Fruit fly (Drosophila melanogaster) whole organism, pupa: Measurements from ENCODE around the gene Pfdn5.

Experiments
- CG10348 ChIP-seq: fragments of 200-800 bp; sonication (Bioruptor generic); IDR thresholded peaks from 2 replicates; pipeline ENCODE4 v1.3.6; 2022; ENCODE audit warnings: missing biosample characterization, missing genetic modification characterization
- CG12605 ChIP-seq: fragments of 200-800 bp; sonication (Bioruptor generic); IDR thresholded peaks from 2 replicates; pipeline ENCODE4 v1.3.6; 2022; ENCODE audit warnings: missing biosample characterization, missing genetic modification characterization
- CG13204 ChIP-seq: fragments of 200-800 bp; sonication (Bioruptor generic); optimal IDR thresholded peaks from 2 replicates; lab custom pipeline; 2018; ENCODE audit warnings: missing biosample characterization, mild to moderate bottlenecking, missing genetic modification characterization, moderate library complexity
- CG14655 ChIP-seq: fragments of 200-800 bp; sonication (Bioruptor generic); optimal IDR thresholded peaks from 3 replicates; lab custom pipeline; 2017; ENCODE audit warnings: mild to moderate bottlenecking, missing biosample characterization, missing genetic modification reagents, missing genetic modification characterization
- CG15710 ChIP-seq: fragments of 200-800 bp; sonication (Bioruptor generic); optimal IDR thresholded peaks from 2 replicates; lab custom pipeline; 2018; ENCODE audit warnings: missing biosample characterization, mild to moderate bottlenecking, missing genetic modification characterization, moderate library complexity
- CG17806 ChIP-seq: fragments of 200-800 bp; sonication (Bioruptor generic); optimal IDR thresholded peaks from 2 replicates; lab custom pipeline; 2018; ENCODE audit warnings: missing biosample characterization, mild to moderate bottlenecking, missing genetic modification characterization, moderate library complexity
- CG32121 ChIP-seq: fragments of 200-800 bp; sonication (Bioruptor generic); IDR thresholded peaks from 2 replicates; pipeline ENCODE4 v1.3.6; 2022; ENCODE audit warnings: missing biosample characterization, missing genetic modification characterization
- CG34367 ChIP-seq: fragments of 200-800 bp; sonication (Bioruptor generic); optimal IDR thresholded peaks from 2 replicates; lab custom pipeline; 2018; ENCODE audit warnings: missing biosample characterization, mild to moderate bottlenecking, missing genetic modification characterization
- CG4496 ChIP-seq: fragments of 200-800 bp; sonication (Bioruptor generic); IDR thresholded peaks from 3 replicates; pipeline ENCODE4 v1.3.6; 2022; ENCODE audit warnings: missing biosample characterization, missing genetic modification characterization
- CG8159 ChIP-seq: fragments of 200-800 bp; sonication (Bioruptor generic); optimal IDR thresholded peaks from 3 replicates; lab custom pipeline; 2018; ENCODE audit warnings: missing biosample characterization, mild to moderate bottlenecking, missing genetic modification characterization, moderate library complexity
- CG8301 ChIP-seq: fragments of 200-800 bp; sonication (Bioruptor generic); optimal IDR thresholded peaks from 2 replicates; lab custom pipeline; 2018; ENCODE audit warnings: missing biosample characterization, mild to moderate bottlenecking, missing genetic modification characterization
- CG9948 ChIP-seq: fragments of 200-800 bp; sonication (Bioruptor generic); optimal IDR thresholded peaks from 2 replicates; lab custom pipeline; 2018; ENCODE audit warnings: missing biosample characterization, mild to moderate bottlenecking, missing genetic modification characterization, moderate library complexity
- D1 ChIP-seq: fragments of 200-800 bp; sonication (Bioruptor generic); optimal IDR thresholded peaks from 2 replicates; lab custom pipeline; 2018; ENCODE audit warnings: missing biosample characterization, mild to moderate bottlenecking, missing genetic modification characterization, moderate library complexity
- EcR ChIP-seq: fragments of 200-800 bp; sonication (Bioruptor generic); optimal IDR thresholded peaks from 3 replicates; lab custom pipeline; 2019; ENCODE audit warnings: missing biosample characterization, missing genetic modification characterization, mild to moderate bottlenecking, moderate library complexity, missing genetic modification reagents
- Ets98B ChIP-seq: fragments of 200-800 bp; sonication (Bioruptor generic); IDR thresholded peaks from 2 replicates; pipeline ENCODE4 v1.3.6; 2022; ENCODE audit warnings: missing biosample characterization, missing genetic modification characterization
- Pif1A ChIP-seq: fragments of 200-800 bp; sonication (Bioruptor generic); optimal IDR thresholded peaks from 3 replicates; lab custom pipeline; 2016; ENCODE audit warnings: missing biosample characterization, missing genetic modification characterization
- Pif1B ChIP-seq: fragments of 200-800 bp; sonication (Bioruptor generic); optimal IDR thresholded peaks from 3 replicates; lab custom pipeline; 2016; ENCODE audit warnings: missing biosample characterization, missing genetic modification characterization
- Snoo ChIP-seq: fragments of 200-800 bp; sonication (Bioruptor generic); optimal IDR thresholded peaks from 3 replicates; lab custom pipeline; 2017; ENCODE audit warnings: missing biosample characterization, mild to moderate bottlenecking, missing genetic modification characterization, inconsistent platforms
- fd96Ca ChIP-seq: fragments of 200-800 bp; sonication (Bioruptor generic); IDR thresholded peaks from 3 replicates; pipeline ENCODE4 v1.3.6; 2022; ENCODE audit warnings: missing biosample characterization, missing genetic modification characterization
- gl ChIP-seq: fragments of 200-800 bp; sonication (Bioruptor generic); optimal IDR thresholded peaks from 2 replicates; lab custom pipeline; 2018; ENCODE audit warnings: missing biosample characterization, mild to moderate bottlenecking, missing genetic modification characterization
- rn ChIP-seq: fragments of 200-800 bp; sonication (Bioruptor generic); IDR thresholded peaks from 2 replicates; pipeline ENCODE4 v1.3.6; 2022; ENCODE audit warnings: missing biosample characterization, missing genetic modification characterization

Gene Pfdn5

DNA sequence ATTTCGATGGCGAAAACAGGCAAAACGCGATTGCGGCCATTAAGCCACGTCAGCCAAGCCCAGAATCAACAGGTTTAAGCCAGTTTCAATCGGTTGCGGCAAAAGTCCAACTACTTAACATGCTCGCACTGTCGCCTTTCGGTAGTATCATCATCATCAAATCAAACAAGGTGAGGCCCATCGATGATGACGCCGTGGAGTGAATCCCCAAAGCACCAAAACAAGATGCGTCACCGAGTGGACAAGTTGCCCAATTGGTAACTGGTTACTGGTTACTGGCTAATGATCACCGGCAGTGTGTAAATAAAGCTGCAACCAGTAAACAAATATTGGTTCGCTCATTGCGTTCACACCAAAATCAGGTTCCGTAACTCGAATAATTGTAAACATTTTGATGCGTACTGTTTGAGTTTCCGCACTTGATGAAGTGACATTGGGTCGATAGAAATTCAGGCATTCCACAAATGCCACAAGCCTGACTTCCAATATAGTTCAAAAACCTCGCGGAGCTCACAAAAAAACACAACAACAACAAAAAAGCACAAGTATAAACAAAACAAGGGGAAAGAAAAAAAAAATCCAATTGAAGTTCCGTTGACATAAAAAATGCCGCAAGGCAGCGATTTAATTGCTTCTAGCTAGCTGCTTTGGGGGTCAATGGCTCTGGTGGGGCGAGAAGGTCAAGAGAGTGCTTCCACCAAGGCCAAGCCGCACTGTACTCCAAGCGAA is 37.7 kb downstream of the Pfdn5 start:
- TF ChIP-seq CG32121 (no peak), EcR (GFP tag; lab: Kevin White, UChicago) (peak; percentile 91)

DNA sequence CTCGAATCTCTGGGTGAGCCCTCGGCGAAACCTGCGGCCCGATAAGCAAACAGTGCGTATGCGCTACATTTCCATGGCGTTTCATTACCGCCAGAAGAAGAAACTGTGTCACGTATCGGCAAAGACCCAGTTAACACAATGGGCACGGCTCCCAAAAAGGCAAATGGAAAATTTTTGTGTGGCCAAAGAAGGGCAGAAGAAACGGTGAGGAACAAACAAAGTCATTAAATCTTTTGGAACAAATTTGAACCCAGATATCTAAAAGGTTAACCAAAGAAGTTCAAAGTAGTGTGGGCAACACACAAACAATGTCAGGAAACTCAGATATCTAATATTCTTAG is 38.2 kb downstream of the Pfdn5 start:
- TF ChIP-seq CG9948 (tag; lab: Kevin White, UChicago) = no peak
- no peak for TF ChIP-seq CG10348 (GFP tag; lab: Robert Waterston, UW)
- TF ChIP-seq CG12605 (GFP tag; lab: Robert Waterston, UW) = no peak
- no peak for TF ChIP-seq CG4496 (GFP tag; lab: Robert Waterston, UW)

DNA sequence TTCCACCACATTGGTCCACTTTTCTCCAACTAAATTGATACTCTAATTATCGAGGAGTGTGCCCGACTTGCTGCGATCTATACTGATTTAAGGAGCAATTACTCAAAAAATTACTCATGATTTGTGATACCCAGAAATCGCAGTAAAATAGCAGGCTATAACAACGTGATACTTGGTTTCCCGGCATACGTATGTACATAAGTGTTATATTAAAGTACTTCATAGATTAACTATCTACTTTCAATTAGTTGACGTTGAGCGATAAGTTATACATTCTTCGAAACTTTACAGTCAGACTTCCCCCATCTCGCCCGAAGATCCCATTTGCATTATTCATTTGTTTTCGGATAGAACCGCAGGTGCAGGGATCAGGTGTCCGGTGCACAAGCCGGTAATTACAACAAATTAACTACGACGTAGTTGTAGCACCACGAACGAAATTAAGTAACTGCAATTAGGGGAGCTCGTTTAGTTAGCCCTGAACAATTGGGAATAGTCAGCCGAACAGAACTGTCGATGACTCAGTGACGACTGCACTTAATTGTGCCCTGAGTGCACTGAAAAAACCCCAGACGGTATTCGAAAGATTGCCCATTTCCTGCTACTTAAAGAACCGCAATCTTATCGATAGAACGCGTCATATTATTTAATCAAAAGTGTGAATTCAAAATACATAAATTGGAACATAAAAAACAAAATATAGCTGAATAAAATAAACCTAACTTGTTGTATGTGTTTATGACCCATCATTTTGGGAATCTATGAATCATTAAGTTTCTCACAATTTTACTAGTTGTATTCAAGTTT is 38.9 kb downstream of the Pfdn5 start:
- TF ChIP-seq Pif1A (GFP tag; lab: Kevin White, UChicago) (peak; percentile 58), CG12605 (GFP tag; lab: Robert Waterston, UW) (no peak), D1 (tag; lab: Kevin White, UChicago) (peak; percentile 12), gl (no peak)

DNA sequence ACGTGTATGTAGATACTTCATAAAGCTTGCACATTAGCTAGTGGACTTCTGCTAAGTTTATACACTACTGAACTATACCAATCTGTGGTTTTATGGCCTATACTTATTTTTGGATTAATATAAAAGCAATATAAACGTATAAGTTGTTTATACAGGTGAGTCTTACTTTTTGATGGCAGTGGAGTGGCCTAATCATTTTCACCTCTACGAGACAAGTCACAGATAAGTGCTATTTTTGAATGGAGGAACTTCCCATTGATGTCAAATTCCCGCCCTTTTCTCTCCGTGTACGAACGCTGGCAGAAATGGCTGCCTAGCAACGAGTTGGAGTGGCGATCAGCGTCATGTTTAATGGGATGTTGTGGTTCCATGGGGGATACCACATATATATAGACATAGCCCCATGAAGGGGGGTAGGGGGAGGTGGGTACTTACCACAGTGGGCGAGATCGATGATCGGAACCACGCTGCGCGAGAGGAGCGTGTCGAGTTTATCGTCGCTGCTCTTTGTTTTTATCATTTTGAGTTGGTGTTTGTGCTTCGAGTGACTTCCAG is 39.6 kb downstream of the Pfdn5 start:
- TF ChIP-seq CG9948 (tag; lab: Kevin White, UChicago) (no peak), CG4496 (GFP tag; lab: Robert Waterston, UW) (no peak), CG8159 (tag; lab: Kevin White, UChicago) (peak; percentile 44), rn (GFP tag; lab: Robert Waterston, UW) (no peak), CG17806 (tag; lab: Kevin White, UChicago) (peak; percentile 8), Pif1A (GFP tag; lab: Kevin White, UChicago) (peak; percentile 13), EcR (GFP tag; lab: Kevin White, UChicago) (peak; percentile 90), Ets98B (GFP tag; lab: Robert Waterston, UW) (no peak), CG14655 (GFP tag; lab: Kevin White, UChicago) (peak; percentile 52), CG15710 (tag; lab: Kevin White, UChicago) (peak; percentile 37), CG13204 (GFP tag; lab: Kevin White, UChicago) (peak; percentile 44), CG34367 (tag; lab: Kevin White, UChicago) (no peak), D1 (tag; lab: Kevin White, UChicago) (no peak), fd96Ca (GFP tag; lab: Robert Waterston, UW) (peak; percentile 48; the same call in 2 of the 3 replicates), CG8301 (tag; lab: Kevin White, UChicago) (peak; percentile 25), CG12605 (GFP tag; lab: Robert Waterston, UW) (no peak), gl (peak; percentile 16), Snoo (no peak), CG32121 (peak; percentile 32; the same call in 1 of the 2 replicates), Pif1B (GFP tag; lab: Kevin White, UChicago) (no peak), CG10348 (GFP tag; lab: Robert Waterston, UW) (no peak)

DNA sequence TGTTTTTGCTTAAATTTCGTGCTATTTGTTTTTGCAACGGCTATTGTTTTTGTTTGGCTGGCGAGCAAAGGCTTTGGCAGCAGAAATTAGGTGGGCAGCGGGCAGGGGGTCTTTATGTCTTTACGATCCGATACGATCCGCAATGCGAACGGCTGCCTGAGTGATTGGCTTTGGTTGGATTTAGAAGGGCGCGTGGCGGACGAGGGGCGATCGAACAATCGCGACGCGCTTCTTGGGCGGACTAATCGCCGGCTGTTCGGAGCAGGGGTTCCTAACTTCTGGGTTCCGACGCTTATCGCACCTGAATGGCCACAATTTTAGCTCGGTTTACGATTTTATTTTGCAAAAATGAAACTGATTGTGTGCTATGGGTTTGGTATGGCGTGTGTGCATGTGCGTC is 40.4 kb downstream of the Pfdn5 start:
- TF ChIP-seq CG32121 = peak; percentile 30; the same call in 1 of the 2 replicates
- TF ChIP-seq EcR (GFP tag; lab: Kevin White, UChicago) = no peak

DNA sequence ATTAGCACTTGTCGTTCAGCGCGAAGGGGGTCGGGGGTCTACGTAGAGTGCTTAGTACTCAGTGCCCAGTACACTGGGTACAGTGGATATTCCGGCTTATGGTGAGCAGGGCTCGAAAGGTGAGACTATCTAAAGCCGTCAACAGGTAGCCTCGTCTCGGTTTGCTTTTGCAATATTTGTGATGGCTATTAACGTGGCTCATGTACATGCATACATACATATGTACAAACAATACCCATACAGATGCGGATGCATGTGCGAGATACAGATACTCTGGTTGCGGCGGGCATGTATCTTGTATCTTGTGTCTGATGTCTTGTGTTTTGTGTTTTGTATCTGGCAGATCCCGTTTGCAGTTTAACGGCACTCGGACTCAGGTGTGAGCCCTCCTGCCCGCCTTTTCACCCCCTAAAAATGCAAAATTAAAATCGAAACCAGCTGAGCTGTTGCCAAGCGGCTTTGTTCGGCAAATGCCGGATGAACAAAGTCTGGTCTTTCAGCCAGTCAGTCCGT is 40.9 kb downstream of the Pfdn5 start:
- TF ChIP-seq Snoo (peak; percentile 3), CG10348 (GFP tag; lab: Robert Waterston, UW) (no peak), CG15710 (tag; lab: Kevin White, UChicago) (no peak), EcR (GFP tag; lab: Kevin White, UChicago) (peak; percentile 55), D1 (tag; lab: Kevin White, UChicago) (no peak), CG17806 (tag; lab: Kevin White, UChicago) (no peak)
- TF ChIP-seq, all 21 proteins: peak for 2
